Worm (Caenorhabditis elegans) whole organism, young adult: ENCODE data around the gene ect-2.
A peak's percentile ranks its signal among the peaks of the same experiment; 100 is the strongest.

Experiments used
- F23B12.7 ChIP-seq: sonication (generic microtip); optimal IDR thresholded peaks from 2 replicates; lab custom pipeline; 2017; ENCODE audit warnings: missing genetic modification characterization, mild to moderate bottlenecking, missing compliant biosample characterization, antibody characterized with exemption, moderate library complexity; ENCODE audit not compliant: insufficient read depth
- F33H1.4 ChIP-seq: fragments of 200-800 bp; sonication (Bioruptor generic); IDR thresholded peaks from 2 replicates; pipeline ENCODE4 v1.3.6; 2022; ENCODE audit warnings: missing genetic modification reagents, missing genetic modification characterization, missing compliant biosample characterization
- F39B2.1 ChIP-seq: fragments of 200-800 bp; sonication (Bioruptor generic); IDR thresholded peaks from 2 replicates; pipeline ENCODE4 v1.3.6; 2022; ENCODE audit warnings: missing genetic modification reagents, missing genetic modification characterization, missing compliant biosample characterization
- K11D2.4 ChIP-seq: fragments of 200-800 bp; sonication (Bioruptor generic); IDR thresholded peaks from 2 replicates; pipeline ENCODE4 v1.3.6; 2022; ENCODE audit warnings: missing genetic modification reagents, missing genetic modification characterization, missing compliant biosample characterization
- T07F8.4 ChIP-seq: sonication (generic microtip); optimal IDR thresholded peaks from 2 replicates; lab custom pipeline; 2016; ENCODE audit warnings: mild to moderate bottlenecking, missing genetic modification characterization, moderate library complexity, missing compliant biosample characterization
- athp-1 ChIP-seq: sonication (generic microtip); optimal IDR thresholded peaks from 2 replicates; lab custom pipeline; 2017; ENCODE audit warnings: mild to moderate bottlenecking, missing genetic modification characterization, missing compliant biosample characterization
- attf-3 ChIP-seq: fragments of 200-800 bp; sonication (Bioruptor generic); conservative IDR thresholded peaks from 2 replicates; pipeline ENCODE4 v1.3.6; 2022; ENCODE audit warnings: missing genetic modification reagents, missing genetic modification characterization, missing compliant biosample characterization
- attf-5 ChIP-seq: fragments of 200-800 bp; sonication (Bioruptor generic); optimal IDR thresholded peaks from 2 replicates; lab custom pipeline; 2018; ENCODE audit warnings: mild to moderate bottlenecking, missing genetic modification characterization, missing compliant biosample characterization
- cebp-1 ChIP-seq, 2 experiments: fragments of 200-800 bp in 1 of 2; sonication (Bioruptor generic) in 1 of 2; sonication (generic microtip) in 1 of 2; IDR thresholded peaks in 1 of 2; optimal IDR thresholded peaks in 1 of 2; 2 replicates each; pipeline versions ENCODE4 v1.3.6 to Lab custom; 2017 to 2022; ENCODE audit warnings: missing compliant biosample characterization in 2 of 2, missing genetic modification characterization in 2 of 2, mild to moderate bottlenecking in 1 of 2, missing genetic modification reagents in 1 of 2, moderate library complexity in 1 of 2
- ceh-100 ChIP-seq: fragments of 200-800 bp; sonication (Bioruptor generic); IDR thresholded peaks from 2 replicates; pipeline ENCODE4 v1.3.6; 2022; ENCODE audit warnings: missing genetic modification reagents, missing genetic modification characterization, missing compliant biosample characterization
- ceh-79 ChIP-seq: sonication (generic microtip); optimal IDR thresholded peaks from 2 replicates; lab custom pipeline; 2017; ENCODE audit warnings: mild to moderate bottlenecking, missing genetic modification characterization, missing compliant biosample characterization
- dpl-1 ChIP-seq: fragments of 150-350 bp; optimal IDR thresholded peaks from 2 replicates; lab custom pipeline; 2014; ENCODE audit warnings: missing biosample characterization, missing genetic modification reagents, missing genetic modification characterization
- efl-1 ChIP-seq: fragments of 150-350 bp; optimal IDR thresholded peaks from 2 replicates; lab custom pipeline; 2014; ENCODE audit warnings: missing biosample characterization, missing genetic modification reagents, missing genetic modification characterization
- egl-18 ChIP-seq: fragments of 200-800 bp; sonication (Bioruptor generic); IDR thresholded peaks from 2 replicates; pipeline ENCODE4 v1.3.6; 2022; ENCODE audit warnings: missing genetic modification reagents, missing genetic modification characterization, missing compliant biosample characterization
- hlh-26 ChIP-seq: fragments of 200-800 bp; sonication (Bioruptor generic); conservative IDR thresholded peaks from 2 replicates; pipeline ENCODE4 v1.3.6; 2022; ENCODE audit warnings: missing genetic modification reagents, missing genetic modification characterization, missing compliant biosample characterization
- hmg-1.2 ChIP-seq: fragments of 200-800 bp; sonication (Bioruptor generic); IDR thresholded peaks from 2 replicates; pipeline ENCODE4 v1.3.6; 2022; ENCODE audit warnings: missing genetic modification reagents, missing genetic modification characterization, missing compliant biosample characterization
- lag-1 ChIP-seq: fragments of 200-800 bp; sonication (Bioruptor generic); IDR thresholded peaks from 2 replicates; pipeline ENCODE4 v1.3.6; 2022; ENCODE audit warnings: missing genetic modification reagents, missing genetic modification characterization, missing compliant biosample characterization
- lin-35 ChIP-seq, 3 experiments: fragments of 150-350 bp in 2 of 3; sonication (generic microtip) in 1 of 3; optimal IDR thresholded peaks; 2 replicates each; lab custom pipeline; 2014 to 2018; ENCODE audit warnings: missing biosample characterization in 3 of 3, missing genetic modification characterization in 3 of 3, missing genetic modification reagents in 3 of 3
- lin-40 ChIP-seq: sonication (generic microtip); optimal IDR thresholded peaks from 2 replicates; lab custom pipeline; 2016; ENCODE audit warnings: missing genetic modification characterization, mild to moderate bottlenecking, missing compliant biosample characterization, missing genotype, missing genetic modification reagents
- lin-54 ChIP-seq: fragments of 200-800 bp; sonication (Bioruptor generic); optimal IDR thresholded peaks from 2 replicates; lab custom pipeline; 2018; ENCODE audit warnings: mild to moderate bottlenecking, missing genetic modification characterization, missing compliant biosample characterization
- lsl-1 ChIP-seq: fragments of 200-800 bp; sonication (Bioruptor generic); optimal IDR thresholded peaks from 2 replicates; lab custom pipeline; 2018; ENCODE audit warnings: mild to moderate bottlenecking, missing genetic modification characterization, moderate library complexity, missing compliant biosample characterization
- madf-3 ChIP-seq: fragments of 200-800 bp; sonication (Bioruptor generic); IDR thresholded peaks from 2 replicates; pipeline ENCODE4 v1.3.6; 2022; ENCODE audit warnings: missing genetic modification reagents, missing genetic modification characterization, missing compliant biosample characterization
- madf-6 ChIP-seq: fragments of 200-800 bp; sonication (Bioruptor generic); IDR thresholded peaks from 2 replicates; pipeline ENCODE4 v1.3.6; 2022; ENCODE audit warnings: missing genetic modification reagents, missing genetic modification characterization, missing compliant biosample characterization
- mcd-1 ChIP-seq: fragments of 200-800 bp; sonication (Bioruptor generic); IDR thresholded peaks from 2 replicates; pipeline ENCODE4 v1.3.6; 2022; ENCODE audit warnings: missing genetic modification reagents, missing genetic modification characterization, missing compliant biosample characterization
- nfyb-1 ChIP-seq: fragments of 200-800 bp; sonication (Bioruptor generic); IDR thresholded peaks from 2 replicates; pipeline ENCODE4 v1.3.6; 2022; ENCODE audit warnings: missing genetic modification reagents, missing genetic modification characterization, missing compliant biosample characterization
- nhr-80 ChIP-seq: sonication (generic microtip); optimal IDR thresholded peaks from 2 replicates; lab custom pipeline; 2016; ENCODE audit warnings: missing genetic modification characterization, missing compliant biosample characterization
- pbrm-1 ChIP-seq: fragments of 200-800 bp; sonication (Bioruptor generic); IDR thresholded peaks from 2 replicates; pipeline ENCODE4 v1.3.6; 2022; ENCODE audit warnings: missing genetic modification reagents, missing genetic modification characterization, missing compliant biosample characterization
- pha-4 ChIP-seq: fragments of 150-350 bp; sonication (generic microtip); optimal IDR thresholded peaks from 2 replicates; lab custom pipeline; 2014; ENCODE audit warnings: missing biosample characterization, missing genetic modification reagents, missing genetic modification characterization
- rpc-1 ChIP-seq, 2 experiments: fragments of 150-350 bp in 1 of 2; sonication (generic microtip) in 1 of 2; optimal IDR thresholded peaks; 2 replicates each; lab custom pipeline; 2014 to 2018; ENCODE audit warnings: missing biosample characterization in 1 of 2, missing genetic modification characterization in 1 of 2, missing genetic modification reagents in 1 of 2, missing genotype in 1 of 2
- snpc-1.3 ChIP-seq: sonication (generic microtip); optimal IDR thresholded peaks from 2 replicates; lab custom pipeline; 2017; ENCODE audit warnings: missing genetic modification characterization, mild to moderate bottlenecking, missing compliant biosample characterization, antibody characterized with exemption, moderate library complexity, missing genotype, missing genetic modification reagents; ENCODE audit not compliant: insufficient read depth
- snpc-4 ChIP-seq, 5 experiments: fragments of 150-350 bp in 1 of 5; sonication (generic microtip) in 4 of 5; optimal IDR thresholded peaks; 2 replicates each; lab custom pipeline; 2014 to 2018; ENCODE audit warnings: missing genetic modification characterization in 5 of 5, missing biosample characterization in 3 of 5, antibody characterized with exemption in 2 of 5, mild to moderate bottlenecking in 2 of 5, missing compliant biosample characterization in 2 of 5, missing genotype in 2 of 5, moderate library complexity in 2 of 5, missing genetic modification reagents in 1 of 5
- somi-1 ChIP-seq: fragments of 200-800 bp; sonication (Bioruptor generic); optimal IDR thresholded peaks from 2 replicates; lab custom pipeline; 2018; ENCODE audit warnings: mild to moderate bottlenecking, missing genetic modification characterization, missing compliant biosample characterization
- tbp1 ChIP-seq: fragments of 200-800 bp; sonication (Bioruptor generic); optimal IDR thresholded peaks from 2 replicates; lab custom pipeline; 2018; ENCODE audit warnings: mild to moderate bottlenecking, missing genetic modification characterization, missing compliant biosample characterization
- tlf-1 ChIP-seq: fragments of 200-800 bp; sonication (Bioruptor generic); optimal IDR thresholded peaks from 2 replicates; lab custom pipeline; 2018; ENCODE audit warnings: mild to moderate bottlenecking, missing genetic modification characterization, missing compliant biosample characterization
- unc-62 ChIP-seq: fragments of 150-350 bp; optimal IDR thresholded peaks from 2 replicates; lab custom pipeline; 2014; ENCODE audit warnings: missing biosample characterization, missing genetic modification reagents, missing genetic modification characterization
- zim-3 ChIP-seq: sonication (generic microtip); optimal IDR thresholded peaks from 2 replicates; lab custom pipeline; 2017; ENCODE audit warnings: mild to moderate bottlenecking, missing genetic modification characterization, moderate library complexity, missing compliant biosample characterization
- ztf-3 ChIP-seq: fragments of 200-800 bp; sonication (Bioruptor generic); optimal IDR thresholded peaks from 2 replicates; lab custom pipeline; 2018; ENCODE audit warnings: mild to moderate bottlenecking, missing genetic modification characterization, missing compliant biosample characterization

Gene ect-2

DNA sequence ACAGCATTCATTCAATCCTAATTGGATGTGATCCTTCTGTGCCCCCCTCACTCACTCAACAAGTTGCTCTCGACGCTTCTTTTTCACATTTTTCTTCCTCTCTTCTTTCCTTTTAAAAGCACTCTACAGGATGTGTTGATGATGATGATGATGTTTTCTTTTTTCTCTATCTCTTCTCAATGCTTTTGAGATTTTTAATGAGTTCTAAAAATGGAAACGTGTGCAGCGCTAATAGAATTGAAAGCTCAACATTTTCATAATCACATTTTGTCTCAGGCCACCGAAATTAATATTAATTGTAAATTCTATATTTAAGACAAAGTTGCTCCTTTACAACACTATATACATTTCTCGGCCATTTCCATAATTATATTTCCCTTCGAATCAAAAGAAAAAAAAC lies 16.4 kb upstream of the ect-2 start:
- TF ChIP-seq tlf-1 (GFP tag; lab: Kevin White, UChicago), result no peak
- TF ChIP-seq athp-1 (tag; lab: Kevin White, UChicago), result no peak
- TF ChIP-seq nhr-80 (tag; lab: Kevin White, UChicago), result no peak
- TF ChIP-seq lin-35 (GFP tag; optimal IDR thresholded peaks at IDR 0.05; lab: Kevin White, UChicago), result no peak
- no peak for TF ChIP-seq zim-3 (tag; lab: Kevin White, UChicago)
- TF ChIP-seq egl-18 (GFP tag; lab: Robert Waterston, UW), result no peak
- TF ChIP-seq lsl-1 (GFP tag; lab: Kevin White, UChicago), result no peak
- TF ChIP-seq dpl-1 (GFP tag; lab: Kevin White, UChicago), result no peak
- TF ChIP-seq T07F8.4, result no peak
- no peak for TF ChIP-seq somi-1
- no peak for TF ChIP-seq ceh-79 (tag; lab: Kevin White, UChicago)
- no peak for TF ChIP-seq F39B2.1 (GFP tag; lab: Robert Waterston, UW)
- TF ChIP-seq snpc-1.3, result no peak
- TF ChIP-seq madf-3 (GFP tag; lab: Robert Waterston, UW), result no peak
- TF ChIP-seq attf-3 (GFP tag; lab: Robert Waterston, UW), result no peak
- TF ChIP-seq, all 124 proteins: peak for 0

DNA sequence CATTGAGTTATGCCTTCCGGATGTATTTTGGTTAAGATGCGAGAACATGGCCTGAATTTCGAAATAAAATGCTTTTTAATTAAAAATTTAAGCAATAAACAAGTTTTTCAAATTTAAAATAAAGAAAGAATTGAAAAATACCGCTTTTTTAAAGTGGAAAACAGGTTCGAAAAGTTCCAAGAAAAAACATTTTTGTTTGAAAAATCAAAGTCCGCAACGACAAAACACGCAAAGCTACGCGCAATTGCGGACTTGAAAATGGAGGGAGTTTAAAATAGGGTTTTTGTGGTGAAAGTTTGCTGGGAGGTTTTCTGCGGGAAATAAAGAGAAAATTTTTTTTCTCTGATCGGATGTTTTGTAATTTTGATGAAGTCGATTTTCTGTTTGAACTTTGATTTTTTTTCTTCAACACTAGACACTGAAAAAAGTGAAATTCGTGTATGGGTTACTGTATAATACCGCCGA lies 14.7 kb upstream of the ect-2 start, which contains the start of gene npp-19:
TSS of gene npp-19 (minus strand) at position 51 of the 465 bp plus-strand sequence.
- TF ChIP-seq snpc-4 (GFP tag; optimal IDR thresholded peaks at IDR 0.05; lab: Kevin White, UChicago), result peak; percentile 32
- no peak for TF ChIP-seq snpc-4 (tag; optimal IDR thresholded peaks at IDR 0.05; lab: Kevin White, UChicago)
- TF ChIP-seq lin-35 (GFP tag; optimal IDR thresholded peaks at IDR 0.05; lab: Kevin White, UChicago), result peak; percentile 33 to 97 (median 56)
- peak; percentile 42 for TF ChIP-seq snpc-1.3
- peak; percentile 52 for TF ChIP-seq lin-40 (tag; lab: Kevin White, UChicago)
- peak; percentile 1 for TF ChIP-seq pha-4
- TF ChIP-seq K11D2.4 (GFP tag; lab: Robert Waterston, UW), result no peak
- peak; percentile 55 for TF ChIP-seq mcd-1 (GFP tag; lab: Robert Waterston, UW)
- TF ChIP-seq pbrm-1 (GFP tag; lab: Robert Waterston, UW), result no peak
- no peak for TF ChIP-seq hlh-26 (GFP tag; lab: Robert Waterston, UW)
- peak; percentile 47 for TF ChIP-seq F33H1.4 (GFP tag; lab: Robert Waterston, UW)
- TF ChIP-seq lsl-1 (GFP tag; lab: Kevin White, UChicago), result peak; percentile 24
- peak; percentile 52; the same call in 1 of the 2 replicates for TF ChIP-seq madf-6 (GFP tag; lab: Robert Waterston, UW)
- no peak for TF ChIP-seq lag-1
- peak; percentile 14; the same call in 1 of the 2 replicates for TF ChIP-seq hmg-1.2 (GFP tag; lab: Robert Waterston, UW)
- TF ChIP-seq ceh-100 (GFP tag; lab: Robert Waterston, UW), result no peak
- peak; percentile 99 for TF ChIP-seq lin-54 (GFP tag; lab: Kevin White, UChicago)
- peak; percentile 96 for TF ChIP-seq dpl-1 (GFP tag; lab: Kevin White, UChicago)
- no peak for TF ChIP-seq rpc-1 (optimal IDR thresholded peaks at IDR 0.05; lab: Kevin White, UChicago)
- no peak for TF ChIP-seq rpc-1 (tag; optimal IDR thresholded peaks at IDR 0.05; lab: Kevin White, UChicago)
- no peak for TF ChIP-seq tbp1 (GFP tag; lab: Kevin White, UChicago)
- no peak for TF ChIP-seq unc-62 (GFP tag; lab: Kevin White, UChicago)
- TF ChIP-seq nfyb-1, result 0 out of 2 replicates have a peak, but pooled peaks have one; percentile 34
- no peak for TF ChIP-seq ztf-3 (GFP tag; lab: Kevin White, UChicago)
- TF ChIP-seq cebp-1 (GFP tag; IDR thresholded peaks at IDR 0.05; lab: Robert Waterston, UW), result no peak
- peak; percentile 2 for TF ChIP-seq cebp-1 (tag; optimal IDR thresholded peaks at IDR 0.05; lab: Kevin White, UChicago)
- peak; percentile 90 for TF ChIP-seq efl-1
- peak; percentile 52 for TF ChIP-seq F23B12.7
- TF ChIP-seq attf-5 (GFP tag; lab: Kevin White, UChicago), result peak; percentile 46
